Worm (Caenorhabditis elegans) whole organism, L1 larva: ENCODE measurements around the gene gtf-2E2.

ENCODE experiments used
- C04F5.9 ChIP-seq: sonication (generic microtip); optimal IDR thresholded peaks from 2 replicates; lab custom pipeline; 2016; ENCODE audit warnings: missing genetic modification characterization, missing compliant biosample characterization
- F16B12.6 ChIP-seq: fragments of 150-350 bp; optimal IDR thresholded peaks from 2 replicates; lab custom pipeline; 2014; ENCODE audit warnings: missing biosample characterization, missing genetic modification characterization
- ceh-82 ChIP-seq, 3 experiments: fragments of 150-350 bp in 1 of 3; sonication (generic microtip) in 2 of 3; optimal IDR thresholded peaks; 2 replicates each; lab custom pipeline; 2014 to 2017; ENCODE audit warnings: missing biosample characterization in 3 of 3, missing genetic modification characterization in 3 of 3
- ces-1 ChIP-seq: fragments of 150-350 bp; optimal IDR thresholded peaks from 2 replicates; lab custom pipeline; 2014; ENCODE audit warnings: missing biosample characterization, missing genetic modification reagents, missing genetic modification characterization
- egl-27 ChIP-seq, 2 experiments: fragments of 150-350 bp in 1 of 2; sonication (generic microtip); optimal IDR thresholded peaks; 3 replicates each; lab custom pipeline; 2017 to 2018; ENCODE audit warnings: missing biosample characterization in 2 of 2, missing genetic modification characterization in 2 of 2, missing genetic modification reagents in 2 of 2
- mab-9 ChIP-seq: fragments of 200-800 bp; sonication (Bioruptor generic); IDR thresholded peaks from 2 replicates; pipeline ENCODE4 v1.3.6; 2022; ENCODE audit warnings: missing genetic modification reagents, missing genetic modification characterization, missing compliant biosample characterization
- nhr-237 ChIP-seq: fragments of 150-350 bp; optimal IDR thresholded peaks from 2 replicates; lab custom pipeline; 2014; ENCODE audit warnings: missing biosample characterization, missing genetic modification characterization
- pag-3 ChIP-seq: sonication (generic microtip); optimal IDR thresholded peaks from 2 replicates; lab custom pipeline; 2017; ENCODE audit warnings: missing genetic modification characterization, mild to moderate bottlenecking, missing compliant biosample characterization, antibody characterized with exemption, borderline replicate concordance; ENCODE audit not compliant: insufficient read depth
- snpc-4 ChIP-seq: fragments of 150-350 bp; optimal IDR thresholded peaks from 2 replicates; lab custom pipeline; 2014; ENCODE audit warnings: missing biosample characterization, missing genetic modification characterization
- xbp-1 ChIP-seq: sonication (generic microtip); optimal IDR thresholded peaks from 2 replicates; lab custom pipeline; 2016; ENCODE audit warnings: missing genetic modification characterization, missing compliant biosample characterization
- ztf-11 ChIP-seq, 2 experiments: sonication (generic microtip); optimal IDR thresholded peaks; 2 replicates each; lab custom pipeline; 2016 to 2017; ENCODE audit warnings: missing genetic modification characterization in 2 of 2, missing biosample characterization in 1 of 2, missing compliant biosample characterization in 1 of 2

- TF ChIP-seq xbp-1 (tag; lab: Kevin White, UChicago) (no peak), nhr-237 (tag; lab: Kevin White, UChicago) (no peak), ces-1 (no peak), pag-3 (tag; lab: Kevin White, UChicago) (no peak), C04F5.9 (tag; lab: Kevin White, UChicago) (no peak), F16B12.6 (tag; lab: Kevin White, UChicago) (no peak), snpc-4 (tag; lab: Kevin White, UChicago) (no peak), egl-27 (tag; optimal IDR thresholded peaks at IDR 0.05; lab: Kevin White, UChicago) (no peak), mab-9 (no peak), ceh-82 (tag; optimal IDR thresholded peaks at IDR 0.05; lab: Kevin White, UChicago) (peak in 1 of 3 experiments; percentile 35), ztf-11 (tag; optimal IDR thresholded peaks at IDR 0.05; lab: Kevin White, UChicago) (no peak)
Observed at ce11 chrII:11542385-11542784, at the start of gene gtf-2E2.
